Worm (Caenorhabditis elegans) whole organism, L4/young adult: Measurements from ENCODE around the gene phy-4.
A peak's percentile ranks its signal among the peaks of the same experiment; 100 is the strongest.

Source experiments
- W03F9.2 ChIP-seq: fragments of 150-350 bp; optimal IDR thresholded peaks from 2 replicates; lab custom pipeline; 2014; ENCODE audit warnings: missing biosample characterization, missing genetic modification characterization
- dao-5 ChIP-seq: sonication (generic microtip); optimal IDR thresholded peaks from 2 replicates; lab custom pipeline; 2016; ENCODE audit warnings: missing genotype, missing genetic modification characterization, moderate library complexity, missing compliant biosample characterization
- him-1 ChIP-seq: sonication (generic microtip); optimal IDR thresholded peaks from 2 replicates; lab custom pipeline; 2016; ENCODE audit warnings: missing genotype, missing genetic modification reagents, missing genetic modification characterization, missing compliant biosample characterization

The phy-4 gene

DNA sequence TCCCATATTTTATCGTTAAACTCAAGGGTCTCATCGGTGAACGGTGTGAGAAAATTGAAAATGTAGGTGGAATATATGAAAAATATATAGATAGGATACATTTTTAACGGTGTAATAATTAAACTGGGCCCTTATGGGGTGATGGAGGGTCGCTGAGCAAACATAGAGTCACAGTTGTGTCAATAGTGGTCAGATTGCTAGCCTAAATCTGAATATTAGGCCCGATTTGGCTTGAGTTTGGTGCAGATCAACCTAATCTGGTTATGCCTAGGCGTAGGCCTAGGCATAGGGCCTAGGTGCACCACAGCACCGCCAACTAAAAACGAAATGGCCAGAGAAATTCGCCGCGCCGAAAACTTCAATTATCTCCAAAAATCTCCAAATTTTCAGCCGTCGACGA, at the start of gene phy-4:
TSS of gene phy-4 (minus strand) at position 101 of the 400 bp plus-strand sequence.
- TF ChIP-seq W03F9.2 (tag; lab: Kevin White, UChicago) (no peak), him-1 (tag; lab: Kevin White, UChicago) (no peak), dao-5 (no peak)

DNA sequence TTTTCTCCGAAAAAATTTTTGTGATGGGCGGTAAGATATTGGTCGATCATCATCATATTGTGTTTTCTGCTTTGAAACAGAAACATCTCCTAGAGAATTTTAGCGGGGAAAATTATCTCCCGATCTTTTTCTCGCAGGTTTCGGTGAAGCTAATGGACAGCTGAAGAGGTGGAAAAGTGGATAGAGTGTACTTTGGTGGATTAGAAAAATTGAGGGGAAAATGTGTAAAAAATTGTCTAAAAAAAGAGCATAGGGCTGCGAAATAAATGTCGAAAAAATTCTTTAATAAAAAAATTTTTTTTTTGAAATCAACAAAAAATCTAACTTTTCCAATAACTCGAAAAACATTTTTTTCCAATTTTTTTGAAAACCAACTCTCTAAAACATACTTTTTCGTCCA, 42.4 kb upstream of the phy-4 start, which contains the start of gene oac-1:
TSS of gene oac-1 (minus strand) at position 101 of the 400 bp plus-strand sequence.
- TF ChIP-seq W03F9.2 (tag; lab: Kevin White, UChicago) (no peak), him-1 (tag; lab: Kevin White, UChicago) (no peak), dao-5 (no peak)

DNA sequence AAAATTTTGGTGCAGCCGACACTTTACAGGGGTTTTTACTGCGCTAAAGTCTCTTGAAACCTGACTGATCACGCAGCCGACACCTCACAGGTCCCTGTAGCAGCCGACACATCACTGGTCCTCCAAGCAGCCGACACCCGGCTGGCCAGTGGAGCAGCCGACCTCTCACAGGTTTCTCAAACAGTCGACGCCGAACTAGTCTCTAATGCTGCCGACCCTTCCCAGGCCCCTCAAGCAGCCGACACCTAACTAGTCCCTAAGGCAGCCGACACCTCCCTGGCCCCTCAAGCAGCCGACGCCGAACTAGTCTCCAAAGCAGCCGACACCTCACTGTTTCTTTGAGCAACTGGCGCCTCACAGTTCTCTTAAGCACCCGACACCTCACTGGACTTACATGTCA, 41.9 kb upstream of the phy-4 start:
- TF ChIP-seq him-1 (tag; lab: Kevin White, UChicago) (no peak), dao-5 (no peak), W03F9.2 (tag; lab: Kevin White, UChicago) (no peak)

DNA sequence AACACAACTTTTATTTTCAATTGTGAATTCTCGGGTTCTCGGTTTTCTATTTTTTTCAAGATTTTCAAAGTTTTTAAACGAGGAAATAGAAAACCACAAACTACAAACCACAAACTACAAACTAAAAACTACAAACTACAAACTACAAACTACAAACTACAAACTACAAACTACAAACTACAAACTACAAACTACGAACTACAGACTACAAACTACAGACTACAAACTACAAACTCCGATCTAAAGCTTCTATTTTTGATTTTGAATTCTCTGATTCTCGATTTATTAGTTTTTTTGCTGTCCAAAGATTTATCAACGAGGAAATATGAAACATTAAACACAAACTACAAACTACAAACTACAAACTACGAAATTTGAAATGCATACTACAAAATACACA, 36.8 kb upstream of the phy-4 start:
- no peak for TF ChIP-seq him-1 (tag; lab: Kevin White, UChicago)
- no peak for TF ChIP-seq W03F9.2 (tag; lab: Kevin White, UChicago)
- no peak for TF ChIP-seq dao-5

DNA sequence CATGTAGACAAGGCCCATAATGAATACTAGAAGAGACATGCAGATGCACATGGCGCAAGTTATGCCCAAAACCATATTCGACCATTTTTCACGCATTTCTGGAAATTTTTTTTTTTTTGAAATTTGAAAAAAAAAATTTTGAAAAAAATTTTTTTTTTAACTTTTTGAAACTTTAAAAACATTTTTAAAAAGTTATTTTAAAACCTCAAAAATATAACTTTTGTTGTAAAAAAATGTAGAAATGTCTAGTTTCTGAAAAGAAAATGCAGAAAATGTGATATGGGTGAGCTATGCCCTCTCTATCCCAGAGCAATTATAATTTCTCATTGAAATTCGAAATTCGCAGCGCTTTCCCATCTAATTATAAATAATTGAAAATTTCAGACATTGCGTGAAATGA, 36.2 kb upstream of the phy-4 start, which contains the start of gene Y43F8B.20:
TSS of gene Y43F8B.20 (minus strand) at position 101 of the 400 bp plus-strand sequence.
- TF ChIP-seq W03F9.2 (tag; lab: Kevin White, UChicago) (no peak), dao-5 (no peak), him-1 (tag; lab: Kevin White, UChicago) (no peak)

DNA sequence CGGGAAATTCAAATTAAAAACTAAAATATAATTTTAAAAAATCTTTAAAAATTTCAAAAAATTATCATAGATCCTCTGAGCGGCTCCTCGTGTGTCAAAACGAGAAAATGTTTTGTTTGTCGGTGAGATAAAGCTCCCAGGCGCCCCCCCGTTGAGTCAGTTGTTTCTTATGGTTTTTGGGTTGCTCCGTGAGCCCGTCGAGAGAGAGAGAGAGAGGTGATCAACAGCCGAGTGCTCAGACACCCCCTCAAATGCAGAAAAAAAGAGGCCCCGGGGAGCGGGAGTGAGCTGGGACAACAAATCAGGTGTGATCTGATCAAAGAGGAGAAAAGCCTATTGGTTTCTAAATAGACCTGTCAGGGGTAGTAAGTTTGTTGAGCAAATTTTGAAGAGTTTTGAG, 33.2 kb upstream of the phy-4 start:
- TF ChIP-seq dao-5 (no peak), W03F9.2 (tag; lab: Kevin White, UChicago) (no peak), him-1 (tag; lab: Kevin White, UChicago) (no peak)

DNA sequence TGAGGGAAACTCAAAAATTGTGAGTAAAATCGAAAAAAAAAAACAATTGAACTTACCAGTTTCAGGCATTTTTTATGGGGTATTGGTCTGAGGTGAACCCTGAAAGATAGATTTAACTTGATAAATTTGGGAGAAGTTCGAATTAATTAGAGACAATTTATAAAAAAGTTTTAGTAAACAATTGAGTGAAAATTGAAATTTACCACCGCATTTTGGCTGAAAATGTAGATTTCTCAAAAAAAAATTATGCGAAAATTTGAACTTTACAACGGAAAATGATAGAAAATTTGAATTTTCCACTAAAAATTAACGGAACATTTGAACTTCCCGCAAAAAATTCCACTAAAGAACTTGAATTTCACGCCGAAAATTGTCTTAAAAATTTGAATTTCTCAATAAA, 32.6 kb upstream of the phy-4 start, which contains the start of gene Y43F8B.1:
TSS of gene Y43F8B.1 (minus strand) at position 101 of the 400 bp plus-strand sequence.
- TF ChIP-seq him-1 (tag; lab: Kevin White, UChicago) (no peak), W03F9.2 (tag; lab: Kevin White, UChicago) (no peak), dao-5 (no peak)

DNA sequence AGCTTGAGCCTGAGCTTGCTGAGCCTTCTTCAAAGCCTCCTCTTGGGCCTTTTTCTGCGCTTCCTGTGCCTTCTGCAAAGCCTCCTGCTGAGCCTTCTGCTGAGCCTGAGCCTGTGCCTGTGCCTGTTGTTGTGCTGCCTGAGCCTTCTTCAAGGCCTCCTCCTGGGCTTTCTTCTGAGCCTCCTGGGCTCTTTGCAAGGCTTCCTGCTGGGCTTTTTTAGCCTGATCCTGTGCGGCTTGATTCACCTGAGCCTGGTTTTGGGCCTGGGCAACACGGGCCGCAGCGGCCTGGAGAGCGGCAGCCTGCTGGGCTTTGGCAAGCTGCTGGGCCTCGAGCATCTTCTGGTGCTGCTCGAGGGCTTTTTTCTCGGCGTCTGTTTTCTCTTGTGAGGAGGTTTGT, 31.6 kb upstream of the phy-4 start:
- TF ChIP-seq dao-5 (no peak), W03F9.2 (tag; lab: Kevin White, UChicago) (no peak), him-1 (tag; lab: Kevin White, UChicago) (no peak)

DNA sequence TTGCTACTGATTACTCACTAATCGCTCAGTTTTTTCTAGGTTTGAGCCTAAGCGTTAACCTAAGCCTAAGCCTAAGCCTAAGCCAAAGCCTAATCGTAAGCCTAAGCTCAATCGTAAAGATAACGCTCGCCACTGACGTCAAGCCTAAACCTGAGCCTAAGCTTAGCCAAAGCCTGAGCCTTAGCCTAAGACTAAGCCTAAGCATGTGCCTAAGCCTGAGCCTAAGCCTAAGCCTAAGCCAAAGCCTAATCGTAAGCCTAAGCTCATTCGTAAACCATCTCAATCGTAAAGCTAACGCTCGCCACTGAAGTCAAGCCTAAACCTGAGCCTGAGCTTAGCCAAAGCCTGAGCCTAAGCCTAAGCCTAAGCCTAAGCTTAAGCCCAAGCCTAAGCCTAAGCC, 30.1 kb upstream of the phy-4 start:
- no peak for TF ChIP-seq dao-5
- TF ChIP-seq W03F9.2 (tag; lab: Kevin White, UChicago): no peak
- no peak for TF ChIP-seq him-1 (tag; lab: Kevin White, UChicago)

DNA sequence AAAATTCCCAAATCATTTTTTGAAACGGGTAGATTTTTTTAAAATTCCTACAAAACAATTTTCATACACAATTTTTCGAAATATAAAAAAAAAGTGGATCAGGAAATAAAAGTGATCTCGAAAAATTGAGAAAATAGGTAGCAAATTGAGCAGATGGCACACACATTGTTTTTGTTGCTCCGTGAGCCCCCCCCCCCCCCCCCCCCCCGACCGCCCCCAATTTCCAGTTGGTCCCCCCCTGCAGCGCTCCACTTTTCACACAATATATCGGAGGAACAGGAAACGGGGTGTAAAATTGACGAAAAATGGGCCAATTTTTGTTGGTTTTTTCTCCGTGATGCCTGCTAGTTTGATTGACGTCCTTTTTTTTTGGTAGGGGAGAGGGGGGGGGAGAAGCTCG, 27.5 kb upstream of the phy-4 start:
- no peak for TF ChIP-seq him-1 (tag; lab: Kevin White, UChicago)
- TF ChIP-seq dao-5: no peak
- no peak for TF ChIP-seq W03F9.2 (tag; lab: Kevin White, UChicago)

DNA sequence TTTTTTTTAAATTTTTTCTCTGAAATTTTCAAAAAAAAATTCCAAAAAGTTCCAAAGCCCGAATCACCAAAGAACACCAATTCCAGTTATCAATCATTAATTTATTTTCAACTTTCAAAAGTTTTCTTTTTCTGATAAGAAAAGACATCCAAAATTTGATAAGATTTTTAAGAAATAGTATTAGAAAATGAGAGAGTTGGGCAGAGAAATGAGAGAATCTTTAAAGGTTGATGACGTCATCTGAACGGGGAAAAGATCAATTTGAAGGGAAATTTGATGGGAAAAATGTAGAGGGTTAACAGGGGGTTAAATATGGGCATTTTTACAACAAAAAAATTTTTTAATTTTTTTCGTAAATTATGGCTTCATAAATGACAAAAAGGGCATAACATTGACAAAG, 20.0 kb upstream of the phy-4 start:
- TF ChIP-seq him-1 (tag; lab: Kevin White, UChicago): no peak
- no peak for TF ChIP-seq dao-5
- peak; percentile 3 for TF ChIP-seq W03F9.2 (tag; lab: Kevin White, UChicago)

DNA sequence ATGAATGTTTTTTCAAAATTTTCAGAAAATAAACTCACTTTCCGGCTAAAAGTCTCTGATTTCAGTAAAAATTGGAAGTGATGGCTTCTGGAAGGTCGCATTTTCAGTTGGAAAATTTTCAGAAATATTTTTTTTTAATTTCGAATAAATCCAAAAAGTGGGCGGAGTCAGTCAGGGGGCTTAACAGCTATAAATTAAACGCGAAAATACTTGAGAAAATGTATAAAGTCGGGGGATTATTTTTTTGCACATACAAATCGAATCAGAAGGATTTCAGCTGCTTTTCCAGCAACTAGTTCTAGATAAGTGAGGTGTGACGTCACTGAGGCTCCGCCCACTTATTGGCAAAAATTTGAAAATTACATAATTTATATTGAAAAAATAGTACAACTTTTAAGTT, 19.6 kb upstream of the phy-4 start, which contains the start of gene Y43F8B.2:
TSS of gene Y43F8B.2 (minus strand) at position 101 of the 400 bp plus-strand sequence.
- TF ChIP-seq dao-5 (no peak), him-1 (tag; lab: Kevin White, UChicago) (no peak), W03F9.2 (tag; lab: Kevin White, UChicago) (no peak)

DNA sequence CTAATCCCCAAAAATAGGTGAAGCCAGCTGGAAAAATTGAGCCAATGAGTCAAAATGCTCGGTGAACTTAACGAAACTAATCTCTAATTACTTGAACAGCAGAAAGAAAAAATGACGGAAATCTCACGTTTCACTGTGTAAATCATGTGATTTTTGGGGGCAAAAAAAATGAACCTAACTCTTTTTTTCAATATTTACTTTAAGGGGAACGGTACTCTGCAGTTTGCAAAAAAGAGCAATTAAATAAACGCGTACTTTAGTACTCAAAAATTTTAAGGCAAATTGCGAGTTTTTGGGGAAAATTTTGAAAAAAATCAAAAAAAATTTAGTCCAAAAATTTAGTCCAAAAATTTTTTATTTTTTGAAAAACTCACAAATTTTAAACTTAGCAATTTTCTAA, 17.6 kb upstream of the phy-4 start:
- TF ChIP-seq W03F9.2 (tag; lab: Kevin White, UChicago): no peak
- TF ChIP-seq him-1 (tag; lab: Kevin White, UChicago): no peak
- TF ChIP-seq dao-5: no peak

DNA sequence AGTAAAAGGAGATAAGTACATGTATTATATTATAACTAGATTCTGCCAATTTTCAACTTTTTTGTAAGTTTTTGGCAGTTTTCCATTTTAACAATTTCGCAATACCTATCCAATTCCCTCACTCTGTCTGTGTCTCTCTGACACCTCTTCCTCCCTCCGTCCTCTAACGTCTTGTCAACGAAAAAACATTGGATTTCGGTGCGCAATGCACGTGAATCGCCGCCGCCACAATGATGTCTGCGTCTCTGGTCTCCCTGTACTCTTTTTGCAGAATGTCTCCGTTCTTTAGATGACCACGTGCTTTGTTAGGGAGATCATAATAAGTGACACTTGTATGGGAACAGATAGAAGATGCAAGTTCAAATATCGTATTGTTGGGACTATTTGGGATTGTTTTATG, 15.7 kb upstream of the phy-4 start:
- TF ChIP-seq dao-5 (no peak), W03F9.2 (tag; lab: Kevin White, UChicago) (peak; percentile 87), him-1 (tag; lab: Kevin White, UChicago) (peak; percentile 74)

DNA sequence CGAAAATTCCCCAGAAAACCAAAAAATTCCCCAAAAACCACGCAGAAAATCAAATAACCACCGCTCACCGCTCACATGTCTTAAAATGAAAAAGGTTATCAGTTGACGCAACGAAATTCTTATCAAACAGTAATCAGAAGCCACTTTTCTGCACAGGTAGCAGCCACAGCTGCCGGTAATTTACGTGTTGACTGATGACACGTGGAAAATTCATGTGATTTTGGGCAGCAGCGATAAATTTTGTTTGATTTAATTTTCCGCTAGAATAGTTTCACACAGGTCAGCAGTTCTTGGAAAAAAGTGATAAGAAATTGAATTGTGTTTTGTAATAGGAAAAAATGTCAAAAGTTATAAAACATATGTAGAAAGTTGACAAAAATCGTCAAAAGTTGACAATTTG, 14.1 kb upstream of the phy-4 start:
- TF ChIP-seq W03F9.2 (tag; lab: Kevin White, UChicago) (no peak), him-1 (tag; lab: Kevin White, UChicago) (no peak), dao-5 (no peak)
